Worm (Caenorhabditis elegans): ENCODE measurements around the gene C24B5.4.

The C24B5.4 gene

DNA sequence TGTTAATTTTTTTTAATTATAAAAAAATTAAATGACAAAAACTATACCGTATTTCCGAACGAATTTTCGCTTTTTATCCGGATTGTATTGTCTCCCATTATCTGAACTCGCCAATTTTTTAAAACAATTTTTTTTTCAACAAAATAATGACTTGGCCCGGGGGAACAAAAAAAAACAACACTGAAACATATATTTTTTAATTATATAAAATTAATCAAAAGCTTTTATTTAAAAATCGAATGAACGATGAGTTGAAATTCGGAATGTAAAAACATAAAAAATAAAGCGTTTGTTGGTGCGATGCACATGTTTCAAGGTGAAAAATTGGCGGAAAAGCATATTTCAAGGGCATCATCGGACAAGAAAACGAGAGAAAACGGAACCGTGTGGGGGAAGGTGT lies 16.4 kb upstream of the C24B5.4 start, which contains the start of gene mdt-27:
TSS of gene mdt-27 (minus strand) at position 101 of the 400 bp plus-strand sequence.
- TF ChIP-seq rcor-1 (GFP tag; IDR thresholded peaks at IDR 0.05) (no peak), rec-8 (tag; optimal IDR thresholded peaks at IDR 0.05) (no peak), tbp1 (GFP tag; optimal IDR thresholded peaks at IDR 0.05) (no peak), F37B4.10 (GFP tag; IDR thresholded peaks at IDR 0.05) (no peak), xnd-1 (tag; optimal IDR thresholded peaks at IDR 0.05) (no peak), Y67H2A.10 (GFP tag; conservative IDR thresholded peaks at IDR 0.05) (no peak), let-607 (tag; optimal IDR thresholded peaks at IDR 0.05) (no peak), mcd-1 (GFP tag; IDR thresholded peaks at IDR 0.05) (no peak), let-526 (GFP tag; IDR thresholded peaks at IDR 0.05) (no peak), lir-1 (GFP tag; conservative IDR thresholded peaks at IDR 0.05) (no peak), attf-3 (GFP tag; conservative IDR thresholded peaks at IDR 0.05) (no peak), cebp-1 (GFP tag; IDR thresholded peaks at IDR 0.05) (no peak), cebp-1 (tag; optimal IDR thresholded peaks at IDR 0.05) (no peak), sea-2 (GFP tag; IDR thresholded peaks at IDR 0.05) (no peak), F52B5.7 (tag; optimal IDR thresholded peaks at IDR 0.05) (no peak), ekl-4 (GFP tag; IDR thresholded peaks at IDR 0.05) (no peak), F10E7.11 (tag; optimal IDR thresholded peaks at IDR 0.05) (no peak), atf-7 (tag; optimal IDR thresholded peaks at IDR 0.05) (no peak), him-1 (tag; optimal IDR thresholded peaks at IDR 0.05) (no peak), madf-3 (GFP tag; IDR thresholded peaks at IDR 0.05) (no peak), cebp-2 (GFP tag; IDR thresholded peaks at IDR 0.05) (no peak)

DNA sequence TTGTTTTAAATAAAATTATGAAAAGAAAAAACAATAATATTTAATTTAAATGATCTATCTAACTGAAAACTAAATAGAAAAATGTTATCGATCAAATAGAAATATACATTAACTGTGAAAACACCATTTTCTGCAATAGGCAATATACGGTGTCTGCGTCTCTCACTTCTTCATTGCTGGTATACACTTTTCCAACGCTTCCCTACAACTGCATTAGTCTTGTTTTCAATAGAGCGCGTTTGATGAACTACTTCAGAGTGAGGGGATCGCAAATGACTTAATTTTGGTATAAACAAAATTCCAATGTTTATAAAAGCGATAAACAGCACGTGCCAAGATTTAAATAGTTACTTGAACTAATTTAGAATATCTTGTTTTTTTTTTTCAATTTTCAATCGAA lies 15.4 kb upstream of the C24B5.4 start:
- TF ChIP-seq rcor-1 (GFP tag; IDR thresholded peaks at IDR 0.05) (no peak), let-607 (tag; optimal IDR thresholded peaks at IDR 0.05) (peak in 1 of 2 experiments; percentile 59), ztf-18 (tag; optimal IDR thresholded peaks at IDR 0.05) (peak; percentile 22), cebp-1 (GFP tag; IDR thresholded peaks at IDR 0.05) (no peak), cebp-1 (tag; optimal IDR thresholded peaks at IDR 0.05) (peak; percentile 22), Y56A3A.18 (GFP tag; IDR thresholded peaks at IDR 0.05) (no peak), snpc-4 (GFP tag; optimal IDR thresholded peaks at IDR 0.05) (no peak), snpc-4 (tag; optimal IDR thresholded peaks at IDR 0.05) (peak in 1 of 4 experiments; percentile 60), F57A8.1 (GFP tag; optimal IDR thresholded peaks at IDR 0.05) (no peak), K12H6.12 (tag; optimal IDR thresholded peaks at IDR 0.05) (peak; percentile 8), nhr-80 (tag; optimal IDR thresholded peaks at IDR 0.05) (peak; percentile 76), attf-5 (GFP tag; optimal IDR thresholded peaks at IDR 0.05) (peak; percentile 87), F23B12.7 (tag; optimal IDR thresholded peaks at IDR 0.05; ENCODE audit: insufficient read depth) (peak; percentile 35), dox-1 (GFP tag; IDR thresholded peaks at IDR 0.05) (peak; percentile 47; the same call in 1 of the 2 replicates), mcd-1 (GFP tag; IDR thresholded peaks at IDR 0.05) (peak; percentile 48; the same call in 1 of the 2 replicates), hmg-1.2 (GFP tag; IDR thresholded peaks at IDR 0.05) (peak; percentile 74; the same call in 1 of the 2 replicates), ceh-27 (GFP tag; optimal IDR thresholded peaks at IDR 0.05) (peak; percentile 7)

DNA sequence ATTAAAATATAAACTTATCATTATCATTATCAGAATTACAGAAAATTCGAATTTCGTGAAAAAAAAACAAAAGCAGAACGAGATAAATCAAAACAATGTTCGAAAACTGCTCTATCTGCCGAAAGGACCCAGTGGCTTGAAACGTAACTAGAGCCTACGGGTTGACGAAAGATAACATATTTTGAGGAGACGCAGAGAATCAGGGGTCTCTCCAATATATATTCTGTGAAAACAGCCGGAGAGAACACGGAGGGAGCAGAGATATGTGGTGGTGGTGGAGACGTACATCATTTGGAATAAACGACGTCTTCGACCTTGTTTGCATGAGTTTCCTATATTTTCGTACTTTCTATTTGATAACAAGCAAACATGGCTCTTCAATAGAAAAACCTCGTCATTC lies 11.8 kb upstream of the C24B5.4 start:
- TF ChIP-seq Y67H2A.10 (GFP tag; conservative IDR thresholded peaks at IDR 0.05), result no peak
- no peak for TF ChIP-seq ama-1 (optimal IDR thresholded peaks at IDR 0.05)
- no peak for TF ChIP-seq ama-1 (GFP tag; optimal IDR thresholded peaks at IDR 0.05)
- TF ChIP-seq D2030.7 (GFP tag; IDR thresholded peaks at IDR 0.05), result no peak
- 0 out of 2 replicates have a peak, but pooled peaks have one; percentile 19 for TF ChIP-seq lag-1 (GFP tag; IDR thresholded peaks at IDR 0.05)
- TF ChIP-seq hmg-1.2 (GFP tag; IDR thresholded peaks at IDR 0.05), result peak; percentile 69

Data from whole organism, young adult.